Fruit fly (Drosophila melanogaster): Measurements from ENCODE around the gene CG15404.

- TF ChIP-seq CG16779 (tag; optimal IDR thresholded peaks at IDR 0.05), result no peak
- no peak for TF ChIP-seq CG32006 (GFP tag; optimal IDR thresholded peaks at IDR 0.05)
- no peak for TF ChIP-seq CG10669 (GFP tag; optimal IDR thresholded peaks at IDR 0.05)
- no peak for TF ChIP-seq net (GFP tag; optimal IDR thresholded peaks at IDR 0.05)
- TF ChIP-seq Sox102F (GFP tag; optimal IDR thresholded peaks at IDR 0.05), result no peak
- TF ChIP-seq Eip75B (GFP tag; optimal IDR thresholded peaks at IDR 0.05), result no peak
- TF ChIP-seq CG15336 (GFP tag; IDR thresholded peaks at IDR 0.05), result no peak
- TF ChIP-seq achi (GFP tag; optimal IDR thresholded peaks at IDR 0.05), result no peak
- no peak for TF ChIP-seq CG6163 (GFP tag; IDR thresholded peaks at IDR 0.05)
- no peak for TF ChIP-seq Eip78C (GFP tag)
- no peak for TF ChIP-seq CG34406 (GFP tag; optimal IDR thresholded peaks at IDR 0.05)
- TF ChIP-seq OdsH (GFP tag; optimal IDR thresholded peaks at IDR 0.05), result no peak
- no peak for TF ChIP-seq Blimp-1 (GFP tag; optimal IDR thresholded peaks at IDR 0.05)
- TF ChIP-seq vri (GFP tag; optimal IDR thresholded peaks at IDR 0.05), result no peak
These were observed 26.6 kb downstream of the CG15404 start, which contains the start of gene CG34393 for dm6 chr2L:3200396-3200795.

All from whole organism, prepupa.